Fruit fly (Drosophila melanogaster) whole organism, embryonic: Measurements from ENCODE around the gene mTor.
A peak's percentile ranks its signal among the peaks of the same experiment; 100 is the strongest.

Experiments
- ATbp ChIP-seq: fragments of 200-800 bp; sonication (Bioruptor generic); optimal IDR thresholded peaks from 2 replicates; lab custom pipeline; 2017; ENCODE audit warnings: missing biosample characterization, mild to moderate bottlenecking, missing genetic modification characterization, missing genetic modification reagents
- B-H2 ChIP-seq: fragments of 200-800 bp; sonication (Bioruptor generic); optimal IDR thresholded peaks from 2 replicates; lab custom pipeline; 2018; ENCODE audit warnings: missing biosample characterization, mild to moderate bottlenecking, missing genetic modification characterization
- CG11398 ChIP-seq: fragments of 200-800 bp; sonication (Bioruptor generic); optimal IDR thresholded peaks from 2 replicates; lab custom pipeline; 2016; ENCODE audit warnings: missing biosample characterization, missing genetic modification characterization
- CG12236 ChIP-seq: fragments of 200-800 bp; sonication (Bioruptor generic); optimal IDR thresholded peaks from 2 replicates; lab custom pipeline; 2016; ENCODE audit warnings: missing biosample characterization, missing genetic modification characterization
- CG12769 ChIP-seq: fragments of 200-800 bp; sonication (Bioruptor generic); optimal IDR thresholded peaks from 2 replicates; lab custom pipeline; 2019; ENCODE audit warnings: missing biosample characterization, mild to moderate bottlenecking, missing genetic modification characterization, moderate library complexity
- CG17328 ChIP-seq: fragments of 200-800 bp; sonication (Bioruptor generic); IDR thresholded peaks from 2 replicates; pipeline ENCODE4 v1.3.6; 2022; ENCODE audit warnings: missing biosample characterization, missing genetic modification characterization
- CG17359 ChIP-seq: fragments of 200-800 bp; sonication (Bioruptor generic); optimal IDR thresholded peaks from 3 replicates; lab custom pipeline; 2018; ENCODE audit warnings: missing biosample characterization, mild to moderate bottlenecking, missing genetic modification characterization, moderate library complexity
- CG17385 ChIP-seq: fragments of 200-800 bp; sonication (Bioruptor generic); optimal IDR thresholded peaks from 3 replicates; lab custom pipeline; 2018; ENCODE audit warnings: missing biosample characterization, mild to moderate bottlenecking, missing genetic modification characterization
- CG18476 ChIP-seq: fragments of 200-800 bp; sonication (Bioruptor generic); optimal IDR thresholded peaks from 2 replicates; lab custom pipeline; 2016; ENCODE audit warnings: missing biosample characterization, mild to moderate bottlenecking, missing genetic modification characterization
- CG31224 ChIP-seq: fragments of 200-800 bp; sonication (Bioruptor generic); IDR thresholded peaks from 2 replicates; pipeline ENCODE4 v1.3.6; 2022; ENCODE audit warnings: missing biosample characterization, missing genetic modification characterization
- CG3847 ChIP-seq: fragments of 200-800 bp; sonication (Bioruptor generic); IDR thresholded peaks from 2 replicates; pipeline ENCODE4 v1.3.6; 2022; ENCODE audit warnings: missing biosample characterization, missing genetic modification characterization
- CG43689 ChIP-seq: fragments of 200-800 bp; sonication (Bioruptor generic); IDR thresholded peaks from 2 replicates; pipeline ENCODE4 v1.3.6; 2022; ENCODE audit warnings: missing biosample characterization, missing genetic modification characterization
- CG4707 ChIP-seq: fragments of 200-800 bp; sonication (Bioruptor generic); optimal IDR thresholded peaks from 2 replicates; lab custom pipeline; 2018; ENCODE audit warnings: missing biosample characterization, mild to moderate bottlenecking, missing genetic modification characterization, moderate library complexity
- CG5245 ChIP-seq: fragments of 200-800 bp; sonication (Bioruptor generic); optimal IDR thresholded peaks from 3 replicates; lab custom pipeline; 2016; ENCODE audit warnings: missing biosample characterization, missing genetic modification characterization
- CG6683 ChIP-seq: fragments of 200-800 bp; sonication (Bioruptor generic); optimal IDR thresholded peaks from 2 replicates; lab custom pipeline; 2017; ENCODE audit warnings: missing biosample characterization, mild to moderate bottlenecking, missing genetic modification characterization, missing genetic modification reagents
- CG7271 ChIP-seq: fragments of 200-800 bp; sonication (Bioruptor generic); optimal IDR thresholded peaks from 2 replicates; lab custom pipeline; 2018; ENCODE audit warnings: missing biosample characterization, mild to moderate bottlenecking, missing genetic modification characterization, moderate library complexity
- CG7556 ChIP-seq: fragments of 200-800 bp; sonication (Bioruptor generic); optimal IDR thresholded peaks from 2 replicates; lab custom pipeline; 2017; ENCODE audit warnings: missing biosample characterization, mild to moderate bottlenecking, missing genetic modification characterization
- CG8281 ChIP-seq: fragments of 200-800 bp; sonication (Bioruptor generic); optimal IDR thresholded peaks from 2 replicates; lab custom pipeline; 2018; ENCODE audit warnings: missing biosample characterization, mild to moderate bottlenecking, missing genetic modification characterization, moderate library complexity
- D19B ChIP-seq: fragments of 200-800 bp; sonication (Bioruptor generic); optimal IDR thresholded peaks from 2 replicates; lab custom pipeline; 2017; ENCODE audit warnings: missing biosample characterization, mild to moderate bottlenecking, missing genetic modification characterization
- ERR ChIP-seq: fragments of 200-800 bp; sonication (Bioruptor generic); optimal IDR thresholded peaks from 2 replicates; lab custom pipeline; 2016; ENCODE audit warnings: missing biosample characterization, missing genetic modification characterization
- Eip74EF ChIP-seq, 2 experiments: fragments of 200-800 bp in 1 of 2; fragments of >200 bp in 1 of 2; sonication (Bioruptor generic) in 1 of 2; optimal IDR thresholded peaks; 2 replicates each; lab custom pipeline; 2017 to 2019; ENCODE audit warnings: missing biosample characterization in 2 of 2, missing genetic modification characterization in 2 of 2, mild to moderate bottlenecking in 1 of 2, moderate library complexity in 1 of 2
- Elba2 ChIP-seq: fragments of 200-800 bp; sonication (Bioruptor generic); optimal IDR thresholded peaks from 3 replicates; lab custom pipeline; 2016; ENCODE audit warnings: missing biosample characterization, missing genetic modification characterization
- HmgD ChIP-seq: fragments of 200-800 bp; sonication (Bioruptor generic); optimal IDR thresholded peaks from 3 replicates; lab custom pipeline; 2016; ENCODE audit warnings: missing biosample characterization, missing genetic modification characterization
- Hmx ChIP-seq: fragments of 200-800 bp; sonication (Bioruptor generic); optimal IDR thresholded peaks from 2 replicates; lab custom pipeline; 2016; ENCODE audit warnings: missing biosample characterization, missing genetic modification characterization
- Myb ChIP-seq: fragments of 200-800 bp; sonication (Bioruptor generic); optimal IDR thresholded peaks from 2 replicates; lab custom pipeline; 2016; ENCODE audit warnings: missing biosample characterization, missing genetic modification characterization
- Nf-YB ChIP-seq: fragments of 200-800 bp; sonication (Bioruptor generic); optimal IDR thresholded peaks from 3 replicates; lab custom pipeline; 2019; ENCODE audit warnings: missing biosample characterization, mild to moderate bottlenecking, missing genetic modification characterization, moderate library complexity
- Six4 ChIP-seq: fragments of 200-800 bp; sonication (Bioruptor generic); optimal IDR thresholded peaks from 2 replicates; lab custom pipeline; 2016; ENCODE audit warnings: missing biosample characterization, missing genetic modification characterization
- Sox100B ChIP-seq: fragments of 200-800 bp; sonication (Bioruptor generic); optimal IDR thresholded peaks from 3 replicates; lab custom pipeline; 2018; ENCODE audit warnings: missing biosample characterization, mild to moderate bottlenecking, missing genetic modification characterization
- Tbp ChIP-seq: fragments of >200 bp; optimal IDR thresholded peaks from 2 replicates; lab custom pipeline; 2018; ENCODE audit warnings: missing biosample characterization, missing genetic modification characterization
- Vsx1 ChIP-seq: fragments of 200-800 bp; sonication (Bioruptor generic); optimal IDR thresholded peaks from 2 replicates; lab custom pipeline; 2017; ENCODE audit warnings: missing biosample characterization, mild to moderate bottlenecking, missing genetic modification characterization, missing genetic modification reagents
- ara ChIP-seq: fragments of 200-800 bp; sonication (Bioruptor generic); IDR thresholded peaks from 2 replicates; pipeline ENCODE4 v1.3.6; 2022; ENCODE audit warnings: missing biosample characterization, missing genetic modification characterization
- chinmo ChIP-seq: fragments of 200-800 bp; sonication (Bioruptor generic); IDR thresholded peaks from 4 replicates; pipeline ENCODE4 v1.3.6; 2022; ENCODE audit warnings: missing biosample characterization, missing genetic modification characterization; ENCODE audit not compliant: partially characterized antibody
- dati ChIP-seq: fragments of 200-800 bp; sonication (Bioruptor generic); IDR thresholded peaks from 2 replicates; pipeline ENCODE4 v1.3.6; 2022; ENCODE audit warnings: missing biosample characterization, missing genetic modification characterization
- esg ChIP-seq: fragments of 200-800 bp; sonication (Bioruptor generic); conservative IDR thresholded peaks from 2 replicates; pipeline ENCODE4 v1.3.6; 2022; ENCODE audit warnings: missing biosample characterization, missing genetic modification characterization
- h ChIP-seq: fragments of >200 bp; optimal IDR thresholded peaks from 2 replicates; lab custom pipeline; 2017
- kay ChIP-seq: fragments of 200-800 bp; sonication (Bioruptor generic); optimal IDR thresholded peaks from 2 replicates; lab custom pipeline; 2016; ENCODE audit warnings: missing biosample characterization, missing genetic modification characterization
- lbe ChIP-seq: fragments of 200-800 bp; sonication (Bioruptor generic); optimal IDR thresholded peaks from 2 replicates; lab custom pipeline; 2016; ENCODE audit warnings: missing biosample characterization, mild to moderate bottlenecking, missing genetic modification characterization
- lilli ChIP-seq: fragments of 200-800 bp; sonication (Bioruptor generic); optimal IDR thresholded peaks from 3 replicates; lab custom pipeline; 2016; ENCODE audit warnings: missing biosample characterization, missing genetic modification characterization
- psq ChIP-seq: fragments of 200-800 bp; sonication (Bioruptor generic); optimal IDR thresholded peaks from 2 replicates; lab custom pipeline; 2017; ENCODE audit warnings: missing biosample characterization, missing genetic modification characterization
- row ChIP-seq: fragments of 200-800 bp; sonication (Bioruptor generic); IDR thresholded peaks from 3 replicates; pipeline ENCODE4 v1.3.6; 2022; ENCODE audit warnings: missing biosample characterization, missing genetic modification characterization
- scrt ChIP-seq: fragments of 200-800 bp; sonication (Bioruptor generic); optimal IDR thresholded peaks from 2 replicates; lab custom pipeline; 2018; ENCODE audit warnings: missing biosample characterization, mild to moderate bottlenecking, missing genetic modification characterization, moderate library complexity
- sens-2 ChIP-seq: fragments of 200-800 bp; sonication (Bioruptor generic); IDR thresholded peaks from 2 replicates; pipeline ENCODE4 v1.3.6; 2022; ENCODE audit warnings: missing biosample characterization, missing genetic modification characterization
- sisA ChIP-seq: fragments of 200-800 bp; sonication (Bioruptor generic); IDR thresholded peaks from 2 replicates; pipeline ENCODE4 v1.3.6; 2022; ENCODE audit warnings: missing biosample characterization, missing genetic modification characterization
- stc ChIP-seq: fragments of 200-800 bp; sonication (Bioruptor generic); IDR thresholded peaks from 2 replicates; pipeline ENCODE4 v1.3.6; 2022; ENCODE audit warnings: missing biosample characterization, missing genetic modification characterization
- trem ChIP-seq: fragments of 200-800 bp; optimal IDR thresholded peaks from 3 replicates; lab custom pipeline; 2019; ENCODE audit warnings: missing biosample characterization, mild to moderate bottlenecking, missing genetic modification characterization, moderate library complexity
- tx ChIP-seq: fragments of 200-800 bp; sonication (Bioruptor generic); optimal IDR thresholded peaks from 2 replicates; lab custom pipeline; 2016; ENCODE audit warnings: missing biosample characterization, missing genetic modification characterization
- unpg ChIP-seq: fragments of 200-800 bp; sonication (Bioruptor generic); optimal IDR thresholded peaks from 3 replicates; lab custom pipeline; 2018; ENCODE audit warnings: missing biosample characterization, mild to moderate bottlenecking, missing genetic modification characterization, moderate library complexity
- usp ChIP-seq: fragments of >200 bp; optimal IDR thresholded peaks from 2 replicates; lab custom pipeline; 2017; ENCODE audit warnings: missing biosample characterization, missing genetic modification characterization
- zen ChIP-seq: fragments of 200-800 bp; sonication (Bioruptor generic); optimal IDR thresholded peaks from 3 replicates; lab custom pipeline; 2018; ENCODE audit warnings: missing biosample characterization, mild to moderate bottlenecking, missing genetic modification characterization, moderate library complexity
- zfh2 ChIP-seq: fragments of 200-800 bp; sonication (Bioruptor generic); optimal IDR thresholded peaks from 2 replicates; lab custom pipeline; 2016; ENCODE audit warnings: missing biosample characterization, missing genetic modification characterization

mTor gene

dm6 chr2L:13004059-13004870, at the start of gene mTor, which contains the start of gene Vha68-1 (continued):
- no peak for TF ChIP-seq ATbp (GFP tag; lab: Kevin White, UChicago)
- peak; percentile 54 for TF ChIP-seq kay (GFP tag; lab: Kevin White, UChicago)
- no peak for TF ChIP-seq CG8281 (tag; lab: Kevin White, UChicago)
- peak; percentile 92 for TF ChIP-seq zfh2 (GFP tag; lab: Kevin White, UChicago)
- TF ChIP-seq lbe (GFP tag; lab: Kevin White, UChicago) = no peak
- TF ChIP-seq zen (tag; lab: Kevin White, UChicago) = peak; percentile 82
- TF ChIP-seq Eip74EF (GFP tag; optimal IDR thresholded peaks at IDR 0.05; lab: Kevin White, UChicago) = no peak
- no peak for TF ChIP-seq unpg (GFP tag; lab: Kevin White, UChicago)
- TF ChIP-seq ara = peak; percentile 53; the same call in 1 of the 2 replicates
- TF ChIP-seq h (lab: Kevin White, UChicago) = no peak
- no peak for TF ChIP-seq Nf-YB
- no peak for TF ChIP-seq CG4707 (GFP tag; lab: Kevin White, UChicago)
- peak; percentile 73 for TF ChIP-seq CG31224 (GFP tag; lab: Robert Waterston, UW)
- peak; percentile 31 for TF ChIP-seq ERR (GFP tag; lab: Kevin White, UChicago)
- TF ChIP-seq CG43689 (GFP tag; lab: Robert Waterston, UW) = no peak
- peak; percentile 22; the same call in 1 of the 2 replicates for TF ChIP-seq sens-2 (GFP tag; lab: Robert Waterston, UW)
- TF ChIP-seq stc = no peak
- TF ChIP-seq Vsx1 (GFP tag; lab: Kevin White, UChicago) = no peak
- TF ChIP-seq tx = peak; percentile 83
- TF ChIP-seq CG7556 (GFP tag; lab: Kevin White, UChicago) = no peak
- TF ChIP-seq trem (tag; lab: Kevin White, UChicago) = peak; percentile 68
- no peak for TF ChIP-seq scrt (GFP tag; lab: Kevin White, UChicago)
- TF ChIP-seq CG12236 = no peak
- TF ChIP-seq lilli (GFP tag; lab: Kevin White, UChicago) = peak; percentile 86
- TF ChIP-seq sisA = peak; percentile 85
- peak; percentile 57 for TF ChIP-seq D19B
- no peak for TF ChIP-seq B-H2
- TF ChIP-seq CG5245 = peak; percentile 60
- TF ChIP-seq Sox100B (GFP tag; lab: Kevin White, UChicago) = no peak
- peak; percentile 35 for TF ChIP-seq HmgD (GFP tag; lab: Kevin White, UChicago)
- peak; percentile 49 for TF ChIP-seq CG18476 (GFP tag; lab: Kevin White, UChicago)
- TF ChIP-seq CG6683 (GFP tag; lab: Kevin White, UChicago) = no peak
- TF ChIP-seq Six4 (GFP tag; lab: Kevin White, UChicago) = peak; percentile 66
- no peak for TF ChIP-seq CG17385 (GFP tag; lab: Kevin White, UChicago)
- peak; percentile 24 for TF ChIP-seq Elba2 (GFP tag; lab: Kevin White, UChicago)
- TF ChIP-seq usp (GFP tag; lab: Kevin White, UChicago) = no peak
- TF ChIP-seq CG7271 (tag; lab: Kevin White, UChicago) = no peak
- TF ChIP-seq CG12769 = no peak
- 0 out of 4 replicates have a peak, but pooled peaks have one; percentile 65 for TF ChIP-seq chinmo (GFP tag; lab: Robert Waterston, UW)
- TF ChIP-seq dati (GFP tag; lab: Robert Waterston, UW) = peak; percentile 36; the same call in 1 of the 2 replicates
- peak; percentile 48 for TF ChIP-seq CG11398
- TF ChIP-seq CG3847 = peak; percentile 86
- TF ChIP-seq Hmx (GFP tag; lab: Kevin White, UChicago) = no peak
- peak; percentile 92 for TF ChIP-seq row (GFP tag; lab: Robert Waterston, UW)
- TF ChIP-seq CG17328 = peak; percentile 68
- TF ChIP-seq psq = peak; percentile 58
- no peak for TF ChIP-seq CG17359 (tag; lab: Kevin White, UChicago)
- peak; percentile 77 for TF ChIP-seq esg (GFP tag; lab: Robert Waterston, UW)
- TF ChIP-seq Tbp (GFP tag; lab: Kevin White, UChicago) = no peak
- TF ChIP-seq Myb (GFP tag; lab: Kevin White, UChicago) = peak; percentile 80
